Fruit fly (Drosophila melanogaster) whole organism, embryonic: ENCODE results near the gene Grx5.

Source experiments
- BtbVII ChIP-seq: fragments of 200-800 bp; sonication (Bioruptor generic); optimal IDR thresholded peaks from 3 replicates; lab custom pipeline; 2017; ENCODE audit warnings: missing biosample characterization, mild to moderate bottlenecking, missing genetic modification characterization
- CG10267 ChIP-seq: fragments of 200-800 bp; sonication (Bioruptor generic); optimal IDR thresholded peaks from 2 replicates; lab custom pipeline; 2018; ENCODE audit warnings: missing biosample characterization, mild to moderate bottlenecking, missing genetic modification characterization, moderate library complexity
- CG11723 ChIP-seq: fragments of 200-800 bp; sonication (Bioruptor generic); optimal IDR thresholded peaks from 2 replicates; lab custom pipeline; 2017; ENCODE audit warnings: missing biosample characterization, mild to moderate bottlenecking, missing genetic modification characterization
- CG14710 ChIP-seq: fragments of 200-800 bp; sonication (Bioruptor generic); optimal IDR thresholded peaks from 3 replicates; lab custom pipeline; 2019; ENCODE audit warnings: missing biosample characterization, mild to moderate bottlenecking, missing genetic modification characterization, moderate library complexity
- CG18262 ChIP-seq: fragments of 200-800 bp; optimal IDR thresholded peaks from 3 replicates; lab custom pipeline; 2019; ENCODE audit warnings: missing biosample characterization, mild to moderate bottlenecking, missing genetic modification characterization, moderate library complexity
- CG18764 ChIP-seq: fragments of 200-800 bp; sonication (Bioruptor generic); optimal IDR thresholded peaks from 3 replicates; lab custom pipeline; 2016; ENCODE audit warnings: missing biosample characterization, missing genetic modification characterization
- CG2202 ChIP-seq: fragments of 200-800 bp; sonication (Bioruptor generic); optimal IDR thresholded peaks from 2 replicates; lab custom pipeline; 2018; ENCODE audit warnings: missing biosample characterization, mild to moderate bottlenecking, missing genetic modification characterization
- CG30431 ChIP-seq: fragments of 200-800 bp; sonication (Bioruptor generic); optimal IDR thresholded peaks from 2 replicates; lab custom pipeline; 2017; ENCODE audit warnings: missing biosample characterization, missing genetic modification characterization
- CG3163 ChIP-seq: fragments of 200-800 bp; sonication (Bioruptor generic); optimal IDR thresholded peaks from 3 replicates; lab custom pipeline; 2016; ENCODE audit warnings: missing biosample characterization, missing genetic modification characterization
- CG3281 ChIP-seq: fragments of 200-800 bp; sonication (Bioruptor generic); optimal IDR thresholded peaks from 3 replicates; lab custom pipeline; 2017; ENCODE audit warnings: missing biosample characterization, mild to moderate bottlenecking, missing genetic modification characterization
- CG34376 ChIP-seq: fragments of 200-800 bp; sonication (Bioruptor generic); optimal IDR thresholded peaks from 2 replicates; lab custom pipeline; 2018; ENCODE audit warnings: missing biosample characterization, mild to moderate bottlenecking, missing genetic modification characterization
- CG43689 ChIP-seq: fragments of 200-800 bp; sonication (Bioruptor generic); IDR thresholded peaks from 2 replicates; pipeline ENCODE4 v1.3.6; 2022; ENCODE audit warnings: missing biosample characterization, missing genetic modification characterization
- CG4404 ChIP-seq: fragments of 200-800 bp; sonication (Bioruptor generic); IDR thresholded peaks from 2 replicates; pipeline ENCODE4 v1.3.6; 2022; ENCODE audit warnings: missing biosample characterization, missing genetic modification characterization
- CG7357 ChIP-seq: fragments of 200-800 bp; sonication (Bioruptor generic); IDR thresholded peaks from 3 replicates; pipeline ENCODE4 v1.3.6; 2022; ENCODE audit warnings: missing biosample characterization, missing genetic modification characterization
- CG8281 ChIP-seq: fragments of 200-800 bp; sonication (Bioruptor generic); optimal IDR thresholded peaks from 2 replicates; lab custom pipeline; 2018; ENCODE audit warnings: missing biosample characterization, mild to moderate bottlenecking, missing genetic modification characterization, moderate library complexity
- CG8388 ChIP-seq: fragments of 200-800 bp; sonication (Bioruptor generic); optimal IDR thresholded peaks from 2 replicates; lab custom pipeline; 2019; ENCODE audit warnings: missing biosample characterization, mild to moderate bottlenecking, missing genetic modification characterization, moderate library complexity
- CG8944 ChIP-seq: fragments of 200-800 bp; sonication (Bioruptor generic); optimal IDR thresholded peaks from 3 replicates; lab custom pipeline; 2016; ENCODE audit warnings: missing biosample characterization, missing genetic modification characterization
- Deaf1 ChIP-seq: fragments of 200-800 bp; optimal IDR thresholded peaks from 3 replicates; lab custom pipeline; 2019; ENCODE audit warnings: missing biosample characterization, mild to moderate bottlenecking, missing genetic modification characterization, moderate library complexity
- Dip2 ChIP-seq: fragments of 200-800 bp; sonication (Bioruptor generic); IDR thresholded peaks from 2 replicates; pipeline ENCODE4 v1.3.6; 2022; ENCODE audit warnings: missing biosample characterization, missing genetic modification characterization
- Doc3 ChIP-seq: fragments of 200-800 bp; sonication (Bioruptor generic); IDR thresholded peaks from 3 replicates; pipeline ENCODE4 v1.3.6; 2022; ENCODE audit warnings: missing biosample characterization, missing genetic modification characterization; ENCODE audit not compliant: partially characterized antibody
- Hr78 ChIP-seq, 2 experiments: fragments of 200-800 bp in 1 of 2; fragments of >200 bp in 1 of 2; sonication (Bioruptor generic) in 1 of 2; optimal IDR thresholded peaks; 2 replicates each; lab custom pipeline; 2017 to 2019; ENCODE audit warnings: missing biosample characterization in 2 of 2, missing genetic modification characterization in 2 of 2, mild to moderate bottlenecking in 1 of 2, moderate library complexity in 1 of 2
- Med ChIP-seq: fragments of 200-800 bp; sonication (Bioruptor generic); peaks from one replicate; lab custom pipeline; 2016; ENCODE audit warnings: missing biosample characterization, missing genetic modification characterization, mild to moderate bottlenecking, inconsistent platforms, moderate library complexity
- Mrtf ChIP-seq: fragments of 200-800 bp; sonication (Bioruptor generic); IDR thresholded peaks from 3 replicates; pipeline ENCODE4 v1.3.6; 2022; ENCODE audit warnings: missing biosample characterization, missing genetic modification characterization
- Myb ChIP-seq: fragments of 200-800 bp; sonication (Bioruptor generic); optimal IDR thresholded peaks from 2 replicates; lab custom pipeline; 2016; ENCODE audit warnings: missing biosample characterization, missing genetic modification characterization
- NC2β ChIP-seq: fragments of 200-800 bp; sonication (Bioruptor generic); optimal IDR thresholded peaks from 2 replicates; lab custom pipeline; 2016; ENCODE audit warnings: missing biosample characterization, missing genetic modification characterization
- Oli ChIP-seq: fragments of 200-800 bp; sonication (Bioruptor generic); optimal IDR thresholded peaks from 2 replicates; lab custom pipeline; 2018; ENCODE audit warnings: missing biosample characterization, mild to moderate bottlenecking, missing genetic modification characterization, moderate library complexity
- PHDP ChIP-seq: fragments of 200-800 bp; sonication (Bioruptor generic); optimal IDR thresholded peaks from 3 replicates; lab custom pipeline; 2018; ENCODE audit warnings: missing biosample characterization, mild to moderate bottlenecking, missing genetic modification characterization, moderate library complexity
- Sox100B ChIP-seq: fragments of 200-800 bp; sonication (Bioruptor generic); optimal IDR thresholded peaks from 3 replicates; lab custom pipeline; 2018; ENCODE audit warnings: missing biosample characterization, mild to moderate bottlenecking, missing genetic modification characterization
- Sox102F ChIP-seq: fragments of 200-800 bp; sonication (Bioruptor generic); optimal IDR thresholded peaks from 2 replicates; lab custom pipeline; 2018; ENCODE audit warnings: missing biosample characterization, mild to moderate bottlenecking, missing genetic modification characterization, moderate library complexity
- Sry-β ChIP-seq: fragments of 200-800 bp; sonication (Bioruptor generic); optimal IDR thresholded peaks from 2 replicates; lab custom pipeline; 2018; ENCODE audit warnings: missing biosample characterization, mild to moderate bottlenecking, missing genetic modification characterization, moderate library complexity
- Taf1 ChIP-seq: fragments of 200-800 bp; sonication (Bioruptor generic); IDR thresholded peaks from 2 replicates; pipeline ENCODE4 v1.3.6; 2022; ENCODE audit warnings: missing biosample characterization, missing genetic modification characterization
- Xbp1 ChIP-seq: fragments of 200-800 bp; sonication (Bioruptor generic); optimal IDR thresholded peaks from 3 replicates; lab custom pipeline; 2016; ENCODE audit warnings: missing biosample characterization, mild to moderate bottlenecking, missing genetic modification characterization
- ato ChIP-seq: fragments of 200-800 bp; sonication (Bioruptor generic); IDR thresholded peaks from 2 replicates; pipeline ENCODE4 v1.3.6; 2022; ENCODE audit warnings: missing biosample characterization, missing genetic modification characterization; ENCODE audit not compliant: partially characterized antibody
- chinmo ChIP-seq: fragments of 200-800 bp; sonication (Bioruptor generic); IDR thresholded peaks from 4 replicates; pipeline ENCODE4 v1.3.6; 2022; ENCODE audit warnings: missing biosample characterization, missing genetic modification characterization; ENCODE audit not compliant: partially characterized antibody
- corto ChIP-seq: fragments of 200-800 bp; sonication (Bioruptor generic); optimal IDR thresholded peaks from 2 replicates; lab custom pipeline; 2016; ENCODE audit warnings: missing biosample characterization, mild to moderate bottlenecking, missing genetic modification characterization, moderate library complexity
- da ChIP-seq: fragments of 200-800 bp; sonication (Bioruptor generic); optimal IDR thresholded peaks from 2 replicates; lab custom pipeline; 2016; ENCODE audit warnings: missing biosample characterization, missing genetic modification characterization
- dmrt11E ChIP-seq: fragments of 200-800 bp; sonication (Bioruptor generic); optimal IDR thresholded peaks from 3 replicates; lab custom pipeline; 2018; ENCODE audit warnings: missing biosample characterization, mild to moderate bottlenecking, missing genetic modification characterization, moderate library complexity
- dmrt99B ChIP-seq: fragments of 200-800 bp; sonication (Bioruptor generic); optimal IDR thresholded peaks from 2 replicates; lab custom pipeline; 2018; ENCODE audit warnings: missing biosample characterization, mild to moderate bottlenecking, missing genetic modification characterization, moderate library complexity
- dysf ChIP-seq: fragments of 200-800 bp; sonication (Bioruptor generic); IDR thresholded peaks from 3 replicates; pipeline ENCODE4 v1.3.6; 2022; ENCODE audit warnings: missing biosample characterization, missing genetic modification characterization
- fd96Cb ChIP-seq: fragments of 200-800 bp; sonication (Bioruptor generic); optimal IDR thresholded peaks from 2 replicates; lab custom pipeline; 2018; ENCODE audit warnings: missing biosample characterization, mild to moderate bottlenecking, missing genetic modification characterization, moderate library complexity
- gem ChIP-seq: fragments of 200-800 bp; sonication (Bioruptor generic); optimal IDR thresholded peaks from 2 replicates; lab custom pipeline; 2019; ENCODE audit warnings: missing biosample characterization, mild to moderate bottlenecking, missing genetic modification characterization, moderate library complexity
- gt ChIP-seq: fragments of 200-800 bp; sonication (Bioruptor generic); IDR thresholded peaks from 2 replicates; pipeline ENCODE4 v1.3.6; 2022; ENCODE audit warnings: missing biosample characterization, missing genetic modification characterization
- kni ChIP-seq: fragments of 200-800 bp; sonication (Bioruptor generic); optimal IDR thresholded peaks from 3 replicates; lab custom pipeline; 2017; ENCODE audit warnings: mild to moderate bottlenecking, missing biosample characterization, missing genetic modification reagents, missing genetic modification characterization
- nmo ChIP-seq: fragments of 200-800 bp; sonication (Bioruptor generic); optimal IDR thresholded peaks from 2 replicates; lab custom pipeline; 2018; ENCODE audit warnings: missing biosample characterization, mild to moderate bottlenecking, missing genetic modification characterization, moderate library complexity
- phol ChIP-seq: fragments of 200-800 bp; sonication (Bioruptor generic); optimal IDR thresholded peaks from 3 replicates; lab custom pipeline; 2018; ENCODE audit warnings: missing biosample characterization, mild to moderate bottlenecking, missing genetic modification characterization, moderate library complexity
- ssp ChIP-seq: fragments of 200-800 bp; sonication (Bioruptor generic); IDR thresholded peaks from 2 replicates; pipeline ENCODE4 v1.3.6; 2022; ENCODE audit warnings: missing biosample characterization, missing genetic modification characterization
- unpg ChIP-seq: fragments of 200-800 bp; sonication (Bioruptor generic); optimal IDR thresholded peaks from 3 replicates; lab custom pipeline; 2018; ENCODE audit warnings: missing biosample characterization, mild to moderate bottlenecking, missing genetic modification characterization, moderate library complexity
- wek ChIP-seq: fragments of 200-800 bp; sonication (Bioruptor generic); optimal IDR thresholded peaks from 3 replicates; lab custom pipeline; 2018; ENCODE audit warnings: missing biosample characterization, mild to moderate bottlenecking, missing genetic modification characterization, moderate library complexity

The Grx5 gene

DNA sequence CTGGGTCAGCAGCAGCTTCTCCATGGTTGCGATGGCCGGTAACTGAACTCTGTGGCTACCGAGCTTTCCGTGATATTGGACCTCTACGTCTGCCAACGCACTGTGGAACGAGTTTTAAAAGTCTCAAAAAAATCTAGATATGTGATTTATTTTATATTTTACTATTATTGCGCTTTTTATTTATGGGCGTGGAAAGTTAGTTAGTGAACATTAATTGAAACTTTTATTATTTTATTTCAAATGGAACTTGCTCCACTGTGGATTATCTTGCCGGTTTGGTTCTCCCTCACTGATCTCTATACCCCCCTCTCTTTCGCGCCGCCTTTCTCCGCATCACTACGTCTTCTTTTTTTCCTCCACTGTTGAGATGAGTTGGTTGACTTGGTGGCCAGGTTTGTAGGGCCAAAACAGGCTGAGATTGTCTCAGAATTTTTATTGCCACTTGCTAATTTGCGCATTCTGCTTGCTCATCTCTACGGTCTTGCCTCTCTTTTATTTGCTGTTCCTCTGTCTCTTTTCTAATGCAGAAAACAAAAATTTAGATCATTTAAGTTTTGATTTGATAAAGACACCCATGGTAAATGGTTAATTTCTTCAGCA, 10.9 kb upstream of the Grx5 start, which contains the start of gene CG9522 (continued):
- TF ChIP-seq Sry-β (GFP tag; lab: Kevin White, UChicago) (peak; percentile 3), CG8281 (tag; lab: Kevin White, UChicago) (peak; percentile 20), unpg (GFP tag; lab: Kevin White, UChicago) (peak; percentile 85), NC2β (no peak), BtbVII (GFP tag; lab: Kevin White, UChicago) (peak; percentile 46), phol (peak; percentile 71), dmrt99B (tag; lab: Kevin White, UChicago) (peak; percentile 69), CG30431 (GFP tag; lab: Kevin White, UChicago) (peak; percentile 32), da (GFP tag; lab: Kevin White, UChicago) (no peak), fd96Cb (peak; percentile 79), CG18764 (GFP tag; lab: Kevin White, UChicago) (peak; percentile 29), ato (GFP tag; lab: Robert Waterston, UW) (no peak), Taf1 (GFP tag; lab: Robert Waterston, UW) (peak; percentile 60; the same call in 1 of the 2 replicates), CG3163 (GFP tag; lab: Kevin White, UChicago) (no peak), CG43689 (no peak), CG11723 (GFP tag; lab: Kevin White, UChicago) (peak; percentile 48), Mrtf (GFP tag; lab: Robert Waterston, UW) (0 out of 3 replicates have a peak, but pooled peaks have one; percentile 57), CG7357 (GFP tag; lab: Robert Waterston, UW) (peak; percentile 53; the same call in 2 of the 3 replicates), Myb (GFP tag; lab: Kevin White, UChicago) (peak; percentile 17)

DNA sequence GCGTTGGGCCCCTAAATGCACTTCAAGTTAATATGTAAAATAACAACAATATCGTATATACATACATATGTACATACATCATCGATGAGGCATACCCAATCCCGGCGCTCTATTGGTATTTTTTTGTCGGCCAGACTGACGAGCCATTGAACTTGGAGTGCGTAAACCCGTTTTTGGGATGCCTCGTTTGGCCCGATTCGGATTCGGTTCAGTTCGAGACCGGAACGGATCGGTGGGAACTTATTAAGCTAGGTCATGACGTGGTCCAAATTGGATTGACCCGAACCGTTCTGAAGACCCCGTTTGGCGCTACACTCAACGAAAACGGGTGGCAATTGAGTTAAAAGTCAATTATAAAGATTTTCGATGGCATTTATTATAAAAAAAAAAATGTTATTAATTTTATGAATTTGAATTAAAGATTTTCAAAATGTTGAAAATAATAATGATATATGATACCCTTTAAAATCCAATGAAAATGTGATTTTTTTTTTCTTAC, 8.2 kb upstream of the Grx5 start:
- TF ChIP-seq CG4404 (GFP tag; lab: Robert Waterston, UW) = no peak
- no peak for TF ChIP-seq Dip2 (GFP tag; lab: Robert Waterston, UW)
- TF ChIP-seq Hr78 (GFP tag; optimal IDR thresholded peaks at IDR 0.05; lab: Kevin White, UChicago) = peak in 1 of 2 experiments; percentile 82
- TF ChIP-seq wek (GFP tag; lab: Kevin White, UChicago) = no peak
- no peak for TF ChIP-seq CG3281 (GFP tag; lab: Kevin White, UChicago)
- peak; percentile 13 for TF ChIP-seq Oli (tag; lab: Kevin White, UChicago)
- TF ChIP-seq CG2202 (tag; lab: Kevin White, UChicago) = no peak
- TF ChIP-seq Sox102F = peak; percentile 5
- TF ChIP-seq Doc3 (GFP tag; lab: Robert Waterston, UW) = no peak
- TF ChIP-seq Deaf1 (tag; lab: Kevin White, UChicago) = peak; percentile 52
- TF ChIP-seq kni (GFP tag; lab: Kevin White, UChicago) = peak; percentile 45
- no peak for TF ChIP-seq CG8281 (tag; lab: Kevin White, UChicago)
- peak; percentile 21 for TF ChIP-seq Xbp1 (GFP tag; lab: Kevin White, UChicago)
- TF ChIP-seq dysf (GFP tag; lab: Robert Waterston, UW) = no peak
- TF ChIP-seq nmo (GFP tag; lab: Kevin White, UChicago) = peak; percentile 39
- TF ChIP-seq CG14710 = peak; percentile 51
- peak; percentile 18 for TF ChIP-seq Sox100B
- peak; percentile 20 for TF ChIP-seq CG18262 (tag; lab: Kevin White, UChicago)
- no peak for TF ChIP-seq gt (GFP tag; lab: Robert Waterston, UW)
- TF ChIP-seq gem (tag; lab: Kevin White, UChicago) = peak; percentile 58
- TF ChIP-seq ssp (GFP tag; lab: Robert Waterston, UW) = no peak
- TF ChIP-seq CG10267 = peak; percentile 36
- TF ChIP-seq Med (GFP tag; lab: Kevin White, UChicago) = peak; percentile 51
- no peak for TF ChIP-seq corto (GFP tag; lab: Kevin White, UChicago)
- peak; percentile 31 for TF ChIP-seq PHDP (tag; lab: Kevin White, UChicago)
- TF ChIP-seq chinmo = 0 out of 4 replicates have a peak, but pooled peaks have one; percentile 60
- TF ChIP-seq dmrt11E = peak; percentile 49
- TF ChIP-seq CG8388 (GFP tag; lab: Kevin White, UChicago) = peak; percentile 26
- no peak for TF ChIP-seq CG34376 (GFP tag; lab: Kevin White, UChicago)
- no peak for TF ChIP-seq CG8944 (GFP tag; lab: Kevin White, UChicago)
